Fruit fly (Drosophila melanogaster): ENCODE results near the gene nSMase.

- TF ChIP-seq usp (GFP tag; optimal IDR thresholded peaks at IDR 0.05) (no peak), psq (optimal IDR thresholded peaks at IDR 0.05) (no peak)
These were observed 34.9 kb upstream of the nSMase start, which contains the start of gene CG42494 for dm6 chr3L:3184104-3184503.

All from whole organism.